Fruit fly (Drosophila melanogaster) whole organism, embryonic: ENCODE data around the gene CG6136.

Experiments used
- Ada2b ChIP-seq: fragments of 200-800 bp; sonication (Bioruptor generic); IDR thresholded peaks from 2 replicates; pipeline ENCODE4 v1.3.6; 2022; ENCODE audit warnings: missing biosample characterization, missing genetic modification characterization
- Blimp-1 ChIP-seq: fragments of 200-800 bp; sonication (Bioruptor generic); optimal IDR thresholded peaks from 3 replicates; lab custom pipeline; 2018; ENCODE audit warnings: missing biosample characterization, missing genetic modification characterization, mild to moderate bottlenecking, moderate library complexity, missing genetic modification reagents
- BtbVII ChIP-seq: fragments of 200-800 bp; sonication (Bioruptor generic); optimal IDR thresholded peaks from 3 replicates; lab custom pipeline; 2017; ENCODE audit warnings: missing biosample characterization, mild to moderate bottlenecking, missing genetic modification characterization
- CG10147 ChIP-seq: fragments of 200-800 bp; sonication (Bioruptor generic); optimal IDR thresholded peaks from 2 replicates; lab custom pipeline; 2019; ENCODE audit warnings: missing biosample characterization, mild to moderate bottlenecking, missing genetic modification characterization, moderate library complexity
- CG10267 ChIP-seq: fragments of 200-800 bp; sonication (Bioruptor generic); optimal IDR thresholded peaks from 2 replicates; lab custom pipeline; 2018; ENCODE audit warnings: missing biosample characterization, mild to moderate bottlenecking, missing genetic modification characterization, moderate library complexity
- CG11456 ChIP-seq: fragments of 200-800 bp; sonication (Bioruptor generic); IDR thresholded peaks from 3 replicates; pipeline ENCODE4 v1.3.6; 2022; ENCODE audit warnings: missing biosample characterization, missing genetic modification characterization
- CG12104 ChIP-seq: fragments of 200-800 bp; sonication (Bioruptor generic); optimal IDR thresholded peaks from 3 replicates; lab custom pipeline; 2016; ENCODE audit warnings: missing biosample characterization, missing genetic modification characterization
- CG12236 ChIP-seq: fragments of 200-800 bp; sonication (Bioruptor generic); optimal IDR thresholded peaks from 2 replicates; lab custom pipeline; 2016; ENCODE audit warnings: missing biosample characterization, missing genetic modification characterization
- CG13123 ChIP-seq: fragments of 200-800 bp; sonication (Bioruptor generic); optimal IDR thresholded peaks from 2 replicates; lab custom pipeline; 2016; ENCODE audit warnings: missing biosample characterization, missing genetic modification characterization
- CG14014 ChIP-seq: fragments of 200-800 bp; sonication (Bioruptor generic); IDR thresholded peaks from 2 replicates; pipeline ENCODE4 v1.3.6; 2022; ENCODE audit warnings: missing biosample characterization, missing genetic modification characterization
- CG14441 ChIP-seq: fragments of 200-800 bp; sonication (Bioruptor generic); IDR thresholded peaks from 2 replicates; pipeline ENCODE4 v1.3.6; 2022; ENCODE audit warnings: missing biosample characterization, missing genetic modification characterization
- CG1647 ChIP-seq: fragments of 200-800 bp; sonication (Bioruptor generic); optimal IDR thresholded peaks from 3 replicates; lab custom pipeline; 2016; ENCODE audit warnings: missing biosample characterization, missing genetic modification characterization
- CG16813 ChIP-seq: fragments of 200-800 bp; sonication (Bioruptor generic); IDR thresholded peaks from 3 replicates; pipeline ENCODE4 v1.3.6; 2022; ENCODE audit warnings: missing biosample characterization, missing genetic modification characterization; ENCODE audit not compliant: partially characterized antibody
- CG18619 ChIP-seq: fragments of 200-800 bp; sonication (Bioruptor generic); optimal IDR thresholded peaks from 3 replicates; lab custom pipeline; 2017; ENCODE audit warnings: missing biosample characterization, mild to moderate bottlenecking, missing genetic modification characterization
- CG2120 ChIP-seq: fragments of 200-800 bp; sonication (Bioruptor generic); optimal IDR thresholded peaks from 3 replicates; lab custom pipeline; 2016; ENCODE audit warnings: missing biosample characterization, missing genetic modification characterization
- CG7928 ChIP-seq: fragments of 200-800 bp; sonication (Bioruptor generic); optimal IDR thresholded peaks from 2 replicates; lab custom pipeline; 2017; ENCODE audit warnings: missing biosample characterization, mild to moderate bottlenecking, missing genetic modification characterization
- CG8089 ChIP-seq: fragments of 200-800 bp; sonication (Bioruptor generic); optimal IDR thresholded peaks from 3 replicates; lab custom pipeline; 2016; ENCODE audit warnings: missing biosample characterization, missing genetic modification characterization
- CoRest ChIP-seq: fragments of 200-800 bp; sonication (Bioruptor generic); optimal IDR thresholded peaks from 3 replicates; lab custom pipeline; 2018; ENCODE audit warnings: missing biosample characterization, mild to moderate bottlenecking, missing genetic modification characterization, moderate library complexity
- Deaf1 ChIP-seq: fragments of 200-800 bp; optimal IDR thresholded peaks from 3 replicates; lab custom pipeline; 2019; ENCODE audit warnings: missing biosample characterization, mild to moderate bottlenecking, missing genetic modification characterization, moderate library complexity
- Dfd ChIP-seq, 2 experiments: fragments of >200 bp; optimal IDR thresholded peaks; 2 replicates each; lab custom pipeline; 2017; ENCODE audit warnings: missing biosample characterization in 2 of 2, missing genetic modification characterization in 2 of 2
- Dip3 ChIP-seq: fragments of 200-800 bp; sonication (Bioruptor generic); optimal IDR thresholded peaks from 3 replicates; lab custom pipeline; 2016; ENCODE audit warnings: missing biosample characterization, missing genetic modification characterization
- E2f2 ChIP-seq: fragments of 200-800 bp; sonication (Bioruptor generic); IDR thresholded peaks from 2 replicates; pipeline ENCODE4 v1.3.6; 2022; ENCODE audit warnings: missing biosample characterization, missing genetic modification characterization
- GATAe ChIP-seq: fragments of 200-800 bp; sonication (Bioruptor generic); conservative IDR thresholded peaks from 2 replicates; pipeline ENCODE4 v1.3.6; 2022; ENCODE audit warnings: missing biosample characterization, missing genetic modification characterization
- Gsc ChIP-seq: fragments of 200-800 bp; sonication (Bioruptor generic); IDR thresholded peaks from 2 replicates; pipeline ENCODE4 v1.3.6; 2022; ENCODE audit warnings: missing biosample characterization, missing genetic modification characterization
- MBD-R2 ChIP-seq: fragments of 200-800 bp; sonication (Bioruptor generic); IDR thresholded peaks from 2 replicates; pipeline ENCODE4 v1.3.6; 2022; ENCODE audit warnings: missing biosample characterization, missing genetic modification characterization
- MTF-1 ChIP-seq: fragments of 200-800 bp; sonication (Bioruptor generic); optimal IDR thresholded peaks from 2 replicates; lab custom pipeline; 2018; ENCODE audit warnings: missing biosample characterization, mild to moderate bottlenecking, missing genetic modification characterization, borderline replicate concordance
- NC2α ChIP-seq: fragments of 200-800 bp; sonication (Bioruptor generic); optimal IDR thresholded peaks from 2 replicates; lab custom pipeline; 2016; ENCODE audit warnings: missing biosample characterization, missing genetic modification characterization
- Side ChIP-seq: fragments of 200-800 bp; sonication (Bioruptor generic); optimal IDR thresholded peaks from 2 replicates; lab custom pipeline; 2016; ENCODE audit warnings: missing biosample characterization, missing genetic modification characterization
- Spps ChIP-seq: fragments of 200-800 bp; sonication (Bioruptor generic); optimal IDR thresholded peaks from 2 replicates; lab custom pipeline; 2018; ENCODE audit warnings: missing biosample characterization, mild to moderate bottlenecking, missing genetic modification characterization
- Ssrp ChIP-seq: fragments of 200-800 bp; sonication (Bioruptor generic); optimal IDR thresholded peaks from 2 replicates; lab custom pipeline; 2018; ENCODE audit warnings: missing biosample characterization, mild to moderate bottlenecking, missing genetic modification characterization, moderate library complexity
- Tbp ChIP-seq: fragments of >200 bp; optimal IDR thresholded peaks from 2 replicates; lab custom pipeline; 2018; ENCODE audit warnings: missing biosample characterization, missing genetic modification characterization
- ab ChIP-seq: fragments of 200-800 bp; sonication (Bioruptor generic); optimal IDR thresholded peaks from 2 replicates; lab custom pipeline; 2016; ENCODE audit warnings: missing biosample characterization, missing genetic modification characterization
- amos ChIP-seq: fragments of 200-800 bp; sonication (Bioruptor generic); IDR thresholded peaks from 2 replicates; pipeline ENCODE4 v1.3.6; 2022; ENCODE audit warnings: missing biosample characterization, missing genetic modification characterization; ENCODE audit not compliant: partially characterized antibody
- aop ChIP-seq: fragments of 200-800 bp; sonication (Bioruptor generic); IDR thresholded peaks from 2 replicates; pipeline ENCODE4 v1.3.6; 2022; ENCODE audit warnings: missing biosample characterization, missing genetic modification characterization
- bcd ChIP-seq: fragments of 200-800 bp; sonication (Bioruptor generic); optimal IDR thresholded peaks from 2 replicates; lab custom pipeline; 2017; ENCODE audit warnings: missing biosample characterization, mild to moderate bottlenecking, missing genetic modification characterization
- eyg ChIP-seq: fragments of 200-800 bp; sonication (Bioruptor generic); optimal IDR thresholded peaks from 3 replicates; lab custom pipeline; 2016; ENCODE audit warnings: missing biosample characterization, missing genetic modification characterization
- gcm2 ChIP-seq: fragments of 200-800 bp; sonication (Bioruptor generic); optimal IDR thresholded peaks from 2 replicates; lab custom pipeline; 2016; ENCODE audit warnings: missing biosample characterization, missing genetic modification characterization
- lilli ChIP-seq: fragments of 200-800 bp; sonication (Bioruptor generic); optimal IDR thresholded peaks from 3 replicates; lab custom pipeline; 2016; ENCODE audit warnings: missing biosample characterization, missing genetic modification characterization
- lola ChIP-seq, 3 experiments: fragments of >200 bp in 2 of 3; fragments of 200-800 bp in 1 of 3; sonication (Bioruptor generic) in 1 of 3; optimal IDR thresholded peaks; 2 replicates each; lab custom pipeline; 2017 to 2019; ENCODE audit warnings: missing biosample characterization in 3 of 3, missing genetic modification characterization in 3 of 3, mild to moderate bottlenecking in 1 of 3, moderate library complexity in 1 of 3
- mam ChIP-seq: fragments of 200-800 bp; sonication (Bioruptor generic); optimal IDR thresholded peaks from 3 replicates; lab custom pipeline; 2016; ENCODE audit warnings: missing biosample characterization, missing genetic modification characterization
- nerfin-1 ChIP-seq: fragments of 200-800 bp; sonication (Bioruptor generic); optimal IDR thresholded peaks from 3 replicates; lab custom pipeline; 2019; ENCODE audit warnings: missing biosample characterization, mild to moderate bottlenecking, missing genetic modification characterization, moderate library complexity
- run ChIP-seq: fragments of 200-800 bp; sonication (Bioruptor generic); optimal IDR thresholded peaks from 3 replicates; lab custom pipeline; 2018; ENCODE audit warnings: missing biosample characterization, mild to moderate bottlenecking, missing genetic modification characterization
- shn ChIP-seq: fragments of 200-800 bp; sonication (Bioruptor generic); optimal IDR thresholded peaks from 3 replicates; lab custom pipeline; 2016; ENCODE audit warnings: missing biosample characterization, missing genetic modification characterization
- sisA ChIP-seq: fragments of 200-800 bp; sonication (Bioruptor generic); IDR thresholded peaks from 2 replicates; pipeline ENCODE4 v1.3.6; 2022; ENCODE audit warnings: missing biosample characterization, missing genetic modification characterization
- stwl ChIP-seq: fragments of 200-800 bp; sonication (Bioruptor generic); optimal IDR thresholded peaks from 3 replicates; lab custom pipeline; 2018; ENCODE audit warnings: missing biosample characterization, mild to moderate bottlenecking, missing genetic modification characterization, moderate library complexity
- tio ChIP-seq: fragments of 200-800 bp; sonication (Bioruptor generic); optimal IDR thresholded peaks from 2 replicates; lab custom pipeline; 2017; ENCODE audit warnings: missing biosample characterization, missing genetic modification characterization, inconsistent platforms
- toy ChIP-seq: fragments of 200-800 bp; sonication (Bioruptor generic); IDR thresholded peaks from 2 replicates; pipeline ENCODE4 v1.3.6; 2022; ENCODE audit warnings: missing biosample characterization, missing genetic modification characterization
- twi ChIP-seq: fragments of 200-800 bp; optimal IDR thresholded peaks from 2 replicates; lab custom pipeline; 2019; ENCODE audit warnings: missing biosample characterization, mild to moderate bottlenecking, missing genetic modification characterization, moderate library complexity
- unc-4 ChIP-seq: fragments of 200-800 bp; sonication (Bioruptor generic); IDR thresholded peaks from 2 replicates; pipeline ENCODE4 v1.3.6; 2022; ENCODE audit warnings: missing biosample characterization, missing genetic modification characterization; ENCODE audit not compliant: partially characterized antibody
- wek ChIP-seq: fragments of 200-800 bp; sonication (Bioruptor generic); optimal IDR thresholded peaks from 3 replicates; lab custom pipeline; 2018; ENCODE audit warnings: missing biosample characterization, mild to moderate bottlenecking, missing genetic modification characterization, moderate library complexity
- z ChIP-seq: fragments of 200-800 bp; sonication (Bioruptor generic); IDR thresholded peaks from 3 replicates; pipeline ENCODE4 v1.3.6; 2022; ENCODE audit warnings: missing biosample characterization, missing genetic modification characterization
- zfh2 ChIP-seq: fragments of 200-800 bp; sonication (Bioruptor generic); optimal IDR thresholded peaks from 2 replicates; lab custom pipeline; 2016; ENCODE audit warnings: missing biosample characterization, missing genetic modification characterization

CG6136 gene

dm6 chr3R:15361490-15361889 is 10.5 kb downstream of the CG6136 start, which contains the start of the genes Cog2 and Trax (continued):
- TF ChIP-seq CG1647 (GFP tag; lab: Kevin White, UChicago) = no peak
- no peak for TF ChIP-seq tio
- TF ChIP-seq eyg = no peak
- no peak for TF ChIP-seq CoRest (tag; lab: Kevin White, UChicago)
- no peak for TF ChIP-seq CG11456 (GFP tag; lab: Robert Waterston, UW)
- TF ChIP-seq stwl (tag; lab: Kevin White, UChicago) = peak; percentile 39
- no peak for TF ChIP-seq toy
- TF ChIP-seq CG10267 (tag; lab: Kevin White, UChicago) = peak; percentile 60
- TF ChIP-seq lola (GFP tag; optimal IDR thresholded peaks at IDR 0.05; lab: Kevin White, UChicago) = no peak
- no peak for TF ChIP-seq Gsc (GFP tag; lab: Robert Waterston, UW)
- TF ChIP-seq nerfin-1 (tag; lab: Kevin White, UChicago) = no peak
- TF ChIP-seq CG18619 (GFP tag; lab: Kevin White, UChicago) = no peak
- TF ChIP-seq ab (GFP tag; lab: Kevin White, UChicago) = no peak
- TF ChIP-seq Ada2b (GFP tag; lab: Robert Waterston, UW) = no peak
- TF ChIP-seq CG2120 (GFP tag; lab: Kevin White, UChicago) = no peak
- no peak for TF ChIP-seq sisA (GFP tag; lab: Robert Waterston, UW)
- no peak for TF ChIP-seq wek (GFP tag; lab: Kevin White, UChicago)
- TF ChIP-seq CG16813 (GFP tag; lab: Robert Waterston, UW) = peak; percentile 77
- TF ChIP-seq CG14441 (GFP tag; lab: Robert Waterston, UW) = no peak
- no peak for TF ChIP-seq twi (tag; lab: Kevin White, UChicago)
- TF ChIP-seq bcd (GFP tag; lab: Kevin White, UChicago) = no peak
- TF ChIP-seq amos = peak; percentile 82
- TF ChIP-seq CG12236 (GFP tag; lab: Kevin White, UChicago) = no peak
- no peak for TF ChIP-seq shn (GFP tag; lab: Kevin White, UChicago)
- no peak for TF ChIP-seq Spps (tag; lab: Kevin White, UChicago)
- TF ChIP-seq MTF-1 = no peak
- TF ChIP-seq CG7928 (GFP tag; lab: Kevin White, UChicago) = no peak
- TF ChIP-seq CG10147 (GFP tag; lab: Kevin White, UChicago) = no peak
- no peak for TF ChIP-seq CG8089 (GFP tag; lab: Kevin White, UChicago)
- peak; percentile 95 for TF ChIP-seq unc-4
- TF ChIP-seq E2f2 (GFP tag; lab: Robert Waterston, UW) = peak; percentile 33; the same call in 1 of the 2 replicates
- no peak for TF ChIP-seq Ssrp
- no peak for TF ChIP-seq z (GFP tag; lab: Robert Waterston, UW)
- TF ChIP-seq Dfd (GFP tag; optimal IDR thresholded peaks at IDR 0.05; lab: Kevin White, UChicago) = no peak
- TF ChIP-seq MBD-R2 = peak; percentile 82
- no peak for TF ChIP-seq Blimp-1 (GFP tag; lab: Kevin White, UChicago)
- no peak for TF ChIP-seq CG13123
- TF ChIP-seq Deaf1 (tag; lab: Kevin White, UChicago) = no peak
- TF ChIP-seq aop = no peak
- TF ChIP-seq Dip3 = no peak
- TF ChIP-seq CG14014 (GFP tag; lab: Robert Waterston, UW) = no peak
- no peak for TF ChIP-seq Tbp (GFP tag; lab: Kevin White, UChicago)
- no peak for TF ChIP-seq CG12104 (GFP tag; lab: Kevin White, UChicago)
- TF ChIP-seq gcm2 (GFP tag; lab: Kevin White, UChicago) = no peak
- no peak for TF ChIP-seq BtbVII (GFP tag; lab: Kevin White, UChicago)
- no peak for TF ChIP-seq GATAe (GFP tag; lab: Robert Waterston, UW)
- TF ChIP-seq lilli (GFP tag; lab: Kevin White, UChicago) = no peak
- TF ChIP-seq NC2α (GFP tag; lab: Kevin White, UChicago) = no peak
- TF ChIP-seq mam (GFP tag; lab: Kevin White, UChicago) = no peak
- TF ChIP-seq zfh2 (GFP tag; lab: Kevin White, UChicago) = no peak
- no peak for TF ChIP-seq Side
- TF ChIP-seq run (tag; lab: Kevin White, UChicago) = no peak
